Fruit fly (Drosophila melanogaster) whole organism, adult: ENCODE measurements around the gene RpL7.

Experiments used
- Hr96 ChIP-seq: fragments of 200-800 bp; sonication (Bioruptor generic); optimal IDR thresholded peaks from 2 replicates; lab custom pipeline; 2016; ENCODE audit warnings: missing biosample characterization, missing genetic modification characterization
- Mnt ChIP-seq: fragments of 200-800 bp; sonication (Bioruptor generic); optimal IDR thresholded peaks from 2 replicates; lab custom pipeline; 2016; ENCODE audit warnings: missing biosample characterization, mild to moderate bottlenecking, missing genetic modification characterization
- kay ChIP-seq: fragments of 200-800 bp; sonication (Bioruptor generic); peaks from one replicate; lab custom pipeline; 2016; ENCODE audit warnings: missing biosample characterization, missing genetic modification characterization, borderline replicate concordance
- ovo ChIP-seq: fragments of 200-800 bp; sonication (Bioruptor generic); optimal IDR thresholded peaks from 2 replicates; lab custom pipeline; 2016; ENCODE audit warnings: missing biosample characterization, missing genetic modification characterization
- tj ChIP-seq: fragments of 200-800 bp; sonication (Bioruptor generic); optimal IDR thresholded peaks from 3 replicates; lab custom pipeline; 2017; ENCODE audit warnings: missing biosample characterization, mild to moderate bottlenecking, missing genetic modification characterization, moderate library complexity

DNA sequence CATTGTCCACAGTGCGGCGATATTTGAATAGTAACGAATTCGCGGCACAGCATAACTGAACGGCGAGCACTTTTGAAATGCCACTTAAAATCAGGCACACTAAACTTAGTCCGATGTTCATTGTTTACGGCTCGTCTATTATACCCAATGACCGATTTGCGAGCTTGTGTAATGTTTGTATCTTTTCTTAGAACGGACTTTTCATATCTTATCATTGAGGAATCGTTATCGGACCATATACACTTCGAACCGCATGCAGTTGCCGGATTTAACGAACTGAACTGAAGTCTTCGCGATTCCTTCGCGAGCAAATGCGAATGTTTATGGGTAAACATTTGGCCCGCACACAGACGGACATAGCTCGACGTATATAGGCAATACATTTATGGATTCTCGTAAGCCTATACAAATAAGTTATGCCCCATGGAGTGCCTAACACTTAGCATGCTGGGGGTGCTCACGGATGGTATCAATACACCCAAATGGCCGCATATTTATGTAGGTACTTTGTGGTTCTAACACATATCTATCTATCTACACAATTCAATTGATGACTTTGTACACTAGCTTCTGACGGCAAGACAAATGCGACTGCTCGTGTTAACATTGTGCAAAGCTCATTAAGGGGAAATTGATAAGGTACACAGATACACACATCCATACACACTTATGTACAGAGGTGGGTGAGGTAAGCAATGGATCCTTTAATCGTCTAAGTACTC, 37.1 kb downstream of the RpL7 start, which contains the start of gene mthl15:
- TF ChIP-seq tj (no peak), kay (GFP tag; lab: Kevin White, UChicago) (no peak), ovo (GFP tag; lab: Kevin White, UChicago) (no peak), Mnt (no peak), Hr96 (GFP tag; lab: Kevin White, UChicago) (no peak)
